Worm (Caenorhabditis elegans) whole organism, mixed stage, embryonic: ENCODE measurements around the gene ttr-14.

Experiments used
- M03D4.4 ChIP-seq: sonication (generic microtip); optimal IDR thresholded peaks from 2 replicates; lab custom pipeline; 2017; ENCODE audit warnings: mild to moderate bottlenecking, missing genetic modification characterization, missing compliant biosample characterization
- bed-3 ChIP-seq: fragments of 200-800 bp; sonication (Bioruptor generic); optimal IDR thresholded peaks from 3 replicates; lab custom pipeline; 2018; ENCODE audit warnings: mild to moderate bottlenecking, missing genetic modification characterization, moderate library complexity, missing compliant biosample characterization
- ceh-39 ChIP-seq: fragments of 150-350 bp; optimal IDR thresholded peaks from 2 replicates; lab custom pipeline; 2014; ENCODE audit warnings: missing biosample characterization, missing genetic modification characterization
- ceh-43 ChIP-seq: fragments of 200-800 bp; sonication (Bioruptor generic); optimal IDR thresholded peaks from 2 replicates; lab custom pipeline; 2018; ENCODE audit warnings: mild to moderate bottlenecking, missing genetic modification characterization, moderate library complexity, missing compliant biosample characterization
- ceh-83 ChIP-seq: fragments of 200-800 bp; sonication (Bioruptor generic); optimal IDR thresholded peaks from 2 replicates; lab custom pipeline; 2018; ENCODE audit warnings: mild to moderate bottlenecking, missing genetic modification characterization, missing compliant biosample characterization
- ces-1 ChIP-seq: fragments of 150-350 bp; optimal IDR thresholded peaks from 2 replicates; lab custom pipeline; 2014; ENCODE audit warnings: missing biosample characterization, missing genetic modification reagents, missing genetic modification characterization
- cnd-1 ChIP-seq: fragments of 200-800 bp; sonication (Bioruptor generic); optimal IDR thresholded peaks from 2 replicates; lab custom pipeline; 2018; ENCODE audit warnings: mild to moderate bottlenecking, missing genetic modification characterization, missing compliant biosample characterization
- drap-1 ChIP-seq: fragments of 200-800 bp; sonication (Bioruptor generic); optimal IDR thresholded peaks from 3 replicates; lab custom pipeline; 2018; ENCODE audit warnings: mild to moderate bottlenecking, missing genetic modification characterization, missing compliant biosample characterization
- elt-1 ChIP-seq: sonication (generic microtip); optimal IDR thresholded peaks from 2 replicates; lab custom pipeline; 2017; ENCODE audit warnings: missing genetic modification characterization, mild to moderate bottlenecking, missing compliant biosample characterization, antibody characterized with exemption, moderate library complexity, borderline replicate concordance; ENCODE audit not compliant: insufficient read depth
- elt-3 ChIP-seq: fragments of 150-350 bp; optimal IDR thresholded peaks from 2 replicates; lab custom pipeline; 2014; ENCODE audit warnings: missing biosample characterization, missing genetic modification characterization
- ham-2 ChIP-seq: fragments of 200-800 bp; sonication (Bioruptor generic); optimal IDR thresholded peaks from 2 replicates; lab custom pipeline; 2018; ENCODE audit warnings: mild to moderate bottlenecking, missing genetic modification characterization, missing compliant biosample characterization
- hlh-1 ChIP-seq: fragments of 150-350 bp; optimal IDR thresholded peaks from 2 replicates; lab custom pipeline; 2014; ENCODE audit warnings: missing biosample characterization, missing genetic modification reagents, missing genetic modification characterization
- lin-13 ChIP-seq: fragments of 150-350 bp; optimal IDR thresholded peaks from 2 replicates; lab custom pipeline; 2014; ENCODE audit warnings: missing biosample characterization, missing genetic modification characterization
- lin-32 ChIP-seq: fragments of 200-800 bp; sonication (Bioruptor generic); optimal IDR thresholded peaks from 2 replicates; lab custom pipeline; 2018; ENCODE audit warnings: mild to moderate bottlenecking, missing genetic modification characterization, missing compliant biosample characterization
- lsy-2 ChIP-seq: fragments of 150-350 bp; optimal IDR thresholded peaks from 2 replicates; lab custom pipeline; 2014; ENCODE audit warnings: missing biosample characterization, missing genetic modification characterization
- mab-5 ChIP-seq: fragments of 150-350 bp; optimal IDR thresholded peaks from 2 replicates; lab custom pipeline; 2014; ENCODE audit warnings: missing biosample characterization, missing genetic modification characterization
- mep-1 ChIP-seq: fragments of 150-350 bp; optimal IDR thresholded peaks from 2 replicates; lab custom pipeline; 2017; ENCODE audit warnings: missing biosample characterization, missing genetic modification reagents, missing genetic modification characterization, inconsistent platforms
- mls-2 ChIP-seq: sonication (generic microtip); optimal IDR thresholded peaks from 2 replicates; lab custom pipeline; 2016; ENCODE audit warnings: mild to moderate bottlenecking, missing genetic modification characterization, moderate library complexity, missing compliant biosample characterization
- nhr-12 ChIP-seq: fragments of 150-350 bp; optimal IDR thresholded peaks from 2 replicates; lab custom pipeline; 2014; ENCODE audit warnings: missing biosample characterization, missing genetic modification characterization
- nhr-2 ChIP-seq: fragments of 150-350 bp; optimal IDR thresholded peaks from 2 replicates; lab custom pipeline; 2014; ENCODE audit warnings: missing biosample characterization, missing genetic modification characterization
- nhr-237 ChIP-seq: fragments of 150-350 bp; optimal IDR thresholded peaks from 2 replicates; lab custom pipeline; 2014; ENCODE audit warnings: missing biosample characterization, missing genetic modification characterization
- nhr-28 ChIP-seq: fragments of 150-350 bp; optimal IDR thresholded peaks from 2 replicates; lab custom pipeline; 2014; ENCODE audit warnings: missing biosample characterization, missing genetic modification characterization
- nhr-76 ChIP-seq: sonication (generic microtip); optimal IDR thresholded peaks from 2 replicates; lab custom pipeline; 2017; ENCODE audit warnings: missing biosample characterization, missing genetic modification characterization
- pha-4 ChIP-seq: fragments of 150-350 bp; optimal IDR thresholded peaks from 2 replicates; lab custom pipeline; 2018; ENCODE audit warnings: missing biosample characterization, missing genetic modification reagents, missing genetic modification characterization
- sem-2 ChIP-seq: fragments of 200-800 bp; sonication (Bioruptor generic); optimal IDR thresholded peaks from 2 replicates; lab custom pipeline; 2018; ENCODE audit warnings: mild to moderate bottlenecking, missing genetic modification characterization, missing compliant biosample characterization
- snpc-4 ChIP-seq: fragments of 150-350 bp; optimal IDR thresholded peaks from 2 replicates; lab custom pipeline; 2014; ENCODE audit warnings: missing biosample characterization, missing genetic modification characterization
- tbx-8 ChIP-seq: fragments of 200-800 bp; sonication (Bioruptor generic); optimal IDR thresholded peaks from 2 replicates; lab custom pipeline; 2018; ENCODE audit warnings: mild to moderate bottlenecking, missing genetic modification characterization, moderate library complexity, missing compliant biosample characterization
- unc-120 ChIP-seq: sonication (generic microtip); optimal IDR thresholded peaks from 2 replicates; lab custom pipeline; 2017; ENCODE audit warnings: missing genetic modification characterization, missing compliant biosample characterization; ENCODE audit not compliant: poor library complexity, severe bottlenecking
- unc-39 ChIP-seq: fragments of 150-350 bp; optimal IDR thresholded peaks from 2 replicates; lab custom pipeline; 2014; ENCODE audit warnings: missing biosample characterization, missing genetic modification characterization
- zip-8 ChIP-seq: fragments of 150-350 bp; optimal IDR thresholded peaks from 2 replicates; lab custom pipeline; 2014; ENCODE audit warnings: missing biosample characterization, missing genetic modification characterization
- ztf-11 ChIP-seq: fragments of 150-350 bp; optimal IDR thresholded peaks from 2 replicates; lab custom pipeline; 2014; ENCODE audit warnings: missing biosample characterization, missing genetic modification characterization

ttr-14 gene

DNA sequence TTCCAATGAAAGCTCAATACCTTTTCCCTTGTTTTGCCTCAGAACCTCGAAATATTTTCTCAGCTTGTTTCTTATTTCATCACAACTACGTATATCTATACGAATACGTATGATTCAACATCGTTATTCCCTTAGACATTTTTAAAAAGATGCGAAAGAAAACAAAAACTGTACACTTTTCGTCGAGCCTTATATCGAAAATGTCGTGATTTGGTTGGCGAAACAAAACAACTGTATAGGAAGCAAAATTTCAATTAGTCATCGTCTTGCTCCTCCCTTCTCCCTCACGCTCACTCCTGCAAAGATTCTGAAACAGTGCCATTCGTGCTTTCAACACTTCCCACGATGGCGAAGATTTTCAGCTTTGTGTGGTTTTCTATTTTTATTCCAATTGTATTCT lies at the start of gene ttr-14:
ttr-14 (plus strand) TSS at position 301 of the 400 bp plus-strand sequence.
- TF ChIP-seq elt-1 (tag; lab: Kevin White, UChicago) (no peak), nhr-76 (no peak), mab-5 (tag; lab: Kevin White, UChicago) (no peak), sem-2 (GFP tag; lab: Kevin White, UChicago) (no peak), cnd-1 (tag; lab: Kevin White, UChicago) (no peak), ham-2 (GFP tag; lab: Kevin White, UChicago) (no peak), nhr-2 (no peak), zip-8 (no peak), lin-13 (tag; lab: Kevin White, UChicago) (no peak), ceh-83 (no peak), hlh-1 (tag; lab: Kevin White, UChicago) (no peak), ceh-43 (GFP tag; lab: Kevin White, UChicago) (no peak), nhr-237 (tag; lab: Kevin White, UChicago) (no peak), drap-1 (GFP tag; lab: Kevin White, UChicago) (no peak), tbx-8 (GFP tag; lab: Kevin White, UChicago) (no peak), lsy-2 (tag; lab: Kevin White, UChicago) (no peak), unc-120 (tag; lab: Kevin White, UChicago) (no peak)

DNA sequence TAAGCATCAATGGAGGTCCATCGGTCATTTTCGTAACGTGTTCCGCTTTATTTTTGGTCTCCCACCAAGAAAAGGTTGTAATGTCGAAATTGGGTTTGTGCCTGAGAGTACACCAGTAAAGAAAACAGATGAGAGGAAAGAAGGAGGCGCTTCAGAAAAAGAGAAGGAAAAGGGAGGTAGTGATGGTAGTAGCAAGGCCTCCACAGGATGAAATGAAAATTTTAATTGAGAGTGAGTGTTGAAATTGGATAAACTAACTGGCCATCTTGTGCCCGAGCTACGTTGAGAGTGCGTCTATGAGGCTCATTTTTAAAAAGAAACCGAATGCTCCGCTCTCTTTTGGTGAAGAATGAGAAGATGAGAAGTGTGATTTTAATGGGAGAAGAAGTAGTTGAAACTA lies 40.9 kb upstream of the ttr-14 start, which contains the start of gene R07A4.2:
R07A4.2 (minus strand) TSS at position 101 of the 400 bp plus-strand sequence.
- TF ChIP-seq lin-32 (GFP tag; lab: Kevin White, UChicago), result no peak
- TF ChIP-seq snpc-4 (tag; lab: Kevin White, UChicago), result no peak
- TF ChIP-seq ztf-11 (tag; lab: Kevin White, UChicago), result no peak
- TF ChIP-seq pha-4 (tag; lab: Kevin White, UChicago), result no peak
- TF ChIP-seq hlh-1 (tag; lab: Kevin White, UChicago), result no peak
- no peak for TF ChIP-seq nhr-237 (tag; lab: Kevin White, UChicago)
- TF ChIP-seq tbx-8 (GFP tag; lab: Kevin White, UChicago), result no peak
- TF ChIP-seq nhr-2, result no peak
- TF ChIP-seq cnd-1 (tag; lab: Kevin White, UChicago), result no peak
- TF ChIP-seq unc-120 (tag; lab: Kevin White, UChicago), result no peak
- TF ChIP-seq ces-1, result no peak
- no peak for TF ChIP-seq mep-1 (tag; lab: Kevin White, UChicago)
- TF ChIP-seq unc-39 (tag; lab: Kevin White, UChicago), result no peak
- no peak for TF ChIP-seq ceh-83
- TF ChIP-seq nhr-12 (tag; lab: Kevin White, UChicago), result no peak
- no peak for TF ChIP-seq mls-2 (tag; lab: Kevin White, UChicago)

DNA sequence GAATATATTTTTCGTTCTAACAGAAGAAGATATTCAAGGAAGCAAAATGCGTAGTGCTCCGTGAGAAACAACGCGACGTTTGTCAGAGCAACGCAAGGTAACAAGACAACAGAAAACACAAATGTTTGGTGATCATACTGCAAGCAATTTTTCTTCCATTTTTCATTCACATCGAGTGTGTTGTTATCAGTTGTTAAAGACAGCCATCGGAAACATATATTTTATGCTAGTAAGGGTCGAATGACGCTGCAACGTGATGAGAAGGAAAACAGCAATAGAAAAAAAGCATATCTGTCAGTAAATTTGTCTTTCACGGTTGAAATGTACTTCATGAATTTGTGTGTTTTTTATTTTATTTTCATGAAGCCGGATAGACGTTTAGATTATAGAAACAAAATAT lies 39.2 kb upstream of the ttr-14 start:
- TF ChIP-seq ceh-39 (no peak), nhr-237 (tag; lab: Kevin White, UChicago) (no peak), unc-120 (tag; lab: Kevin White, UChicago) (no peak), elt-3 (tag; lab: Kevin White, UChicago) (no peak), pha-4 (tag; lab: Kevin White, UChicago) (no peak), lsy-2 (tag; lab: Kevin White, UChicago) (no peak), lin-32 (GFP tag; lab: Kevin White, UChicago) (no peak), nhr-28 (tag; lab: Kevin White, UChicago) (no peak), tbx-8 (GFP tag; lab: Kevin White, UChicago) (no peak), mls-2 (tag; lab: Kevin White, UChicago) (no peak), ztf-11 (tag; lab: Kevin White, UChicago) (no peak), sem-2 (GFP tag; lab: Kevin White, UChicago) (no peak), unc-39 (tag; lab: Kevin White, UChicago) (no peak), M03D4.4 (tag; lab: Kevin White, UChicago) (no peak)

DNA sequence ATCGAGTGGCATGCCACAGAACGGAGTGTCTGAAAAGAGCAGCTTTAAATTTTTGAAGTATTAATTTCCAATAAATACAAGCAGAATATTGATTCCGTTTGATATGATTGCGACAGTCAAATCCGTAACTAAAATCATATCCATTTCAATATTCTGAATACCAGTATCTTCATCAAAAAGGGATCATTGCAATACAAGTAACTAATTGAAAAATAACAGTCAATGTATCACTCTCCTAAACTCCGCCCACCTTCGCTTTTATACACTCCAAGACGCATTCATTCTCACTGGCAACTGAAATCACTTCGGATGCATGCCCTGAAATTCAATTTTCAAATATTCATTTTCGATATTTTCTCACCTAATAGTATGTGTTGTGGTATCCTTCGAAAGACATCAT lies 33.9 kb upstream of the ttr-14 start, which contains the start of gene R07A4.3:
R07A4.3 (plus strand) TSS at position 301 of the 400 bp plus-strand sequence.
- no peak for TF ChIP-seq snpc-4 (tag; lab: Kevin White, UChicago)

DNA sequence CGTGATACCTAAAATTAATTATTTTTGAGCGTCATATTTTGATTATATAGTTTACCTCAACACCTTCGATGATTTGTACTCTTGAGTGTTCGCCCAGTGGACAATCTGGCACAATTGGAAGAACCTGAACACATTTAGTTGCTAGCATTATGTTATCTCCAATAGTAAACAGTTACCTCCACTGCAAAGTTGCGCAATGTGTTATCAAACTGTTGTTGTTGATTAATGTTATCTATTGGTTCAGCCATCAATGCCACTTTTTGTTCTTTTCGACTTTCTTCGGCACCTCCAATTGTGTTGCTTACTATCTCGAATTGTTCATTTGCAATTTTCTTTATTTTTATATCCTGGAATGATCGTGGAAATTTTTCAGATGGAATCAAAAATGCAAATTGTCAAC lies 32.8 kb upstream of the ttr-14 start:
- TF ChIP-seq bed-3 (GFP tag; lab: Kevin White, UChicago) (no peak), nhr-237 (tag; lab: Kevin White, UChicago) (no peak), cnd-1 (tag; lab: Kevin White, UChicago) (no peak), unc-120 (tag; lab: Kevin White, UChicago) (no peak)
